Fruit fly (Drosophila melanogaster) whole organism, embryonic: ENCODE results near the gene CG15927.

Experiments used
- Abd-B ChIP-seq: fragments of 200-800 bp; sonication (Bioruptor generic); optimal IDR thresholded peaks from 2 replicates; lab custom pipeline; 2018; ENCODE audit warnings: missing biosample characterization, mild to moderate bottlenecking, missing genetic modification characterization, moderate library complexity
- Aef1 ChIP-seq: fragments of 200-800 bp; sonication (Bioruptor generic); IDR thresholded peaks from 3 replicates; pipeline ENCODE4 v1.3.6; 2022; ENCODE audit warnings: missing biosample characterization, missing genetic modification characterization
- BtbVII ChIP-seq: fragments of 200-800 bp; sonication (Bioruptor generic); optimal IDR thresholded peaks from 3 replicates; lab custom pipeline; 2017; ENCODE audit warnings: missing biosample characterization, mild to moderate bottlenecking, missing genetic modification characterization
- CG13296 ChIP-seq: fragments of 200-800 bp; sonication (Bioruptor generic); optimal IDR thresholded peaks from 3 replicates; lab custom pipeline; 2018; ENCODE audit warnings: missing biosample characterization, mild to moderate bottlenecking, missing genetic modification characterization
- CG16779 ChIP-seq: fragments of 200-800 bp; sonication (Bioruptor generic); IDR thresholded peaks from 2 replicates; pipeline ENCODE4 v1.3.6; 2022; ENCODE audit warnings: missing biosample characterization, missing genetic modification characterization
- CG2129 ChIP-seq: fragments of 200-800 bp; sonication (Bioruptor generic); IDR thresholded peaks from 2 replicates; pipeline ENCODE4 v1.3.6; 2022; ENCODE audit warnings: missing biosample characterization, missing genetic modification characterization; ENCODE audit not compliant: partially characterized antibody
- CG2202 ChIP-seq: fragments of 200-800 bp; sonication (Bioruptor generic); optimal IDR thresholded peaks from 2 replicates; lab custom pipeline; 2018; ENCODE audit warnings: missing biosample characterization, mild to moderate bottlenecking, missing genetic modification characterization
- CG30431 ChIP-seq: fragments of 200-800 bp; sonication (Bioruptor generic); optimal IDR thresholded peaks from 2 replicates; lab custom pipeline; 2017; ENCODE audit warnings: missing biosample characterization, missing genetic modification characterization
- CG32772 ChIP-seq: fragments of 200-800 bp; sonication (Bioruptor generic); IDR thresholded peaks from 2 replicates; pipeline ENCODE4 v1.3.6; 2022; ENCODE audit warnings: missing biosample characterization, missing genetic modification characterization
- CG43689 ChIP-seq: fragments of 200-800 bp; sonication (Bioruptor generic); IDR thresholded peaks from 2 replicates; pipeline ENCODE4 v1.3.6; 2022; ENCODE audit warnings: missing biosample characterization, missing genetic modification characterization
- CG5245 ChIP-seq: fragments of 200-800 bp; sonication (Bioruptor generic); optimal IDR thresholded peaks from 3 replicates; lab custom pipeline; 2016; ENCODE audit warnings: missing biosample characterization, missing genetic modification characterization
- CG7271 ChIP-seq: fragments of 200-800 bp; sonication (Bioruptor generic); optimal IDR thresholded peaks from 2 replicates; lab custom pipeline; 2018; ENCODE audit warnings: missing biosample characterization, mild to moderate bottlenecking, missing genetic modification characterization, moderate library complexity
- CG7839 ChIP-seq: fragments of 200-800 bp; sonication (Bioruptor generic); optimal IDR thresholded peaks from 3 replicates; lab custom pipeline; 2018; ENCODE audit warnings: missing biosample characterization, mild to moderate bottlenecking, missing genetic modification characterization, moderate library complexity
- CG7963 ChIP-seq: fragments of 200-800 bp; sonication (Bioruptor generic); IDR thresholded peaks from 3 replicates; pipeline ENCODE4 v1.3.6; 2022; ENCODE audit warnings: missing biosample characterization, missing genetic modification characterization; ENCODE audit not compliant: partially characterized antibody
- CG8089 ChIP-seq: fragments of 200-800 bp; sonication (Bioruptor generic); optimal IDR thresholded peaks from 3 replicates; lab custom pipeline; 2016; ENCODE audit warnings: missing biosample characterization, missing genetic modification characterization
- CG9437 ChIP-seq: fragments of 200-800 bp; sonication (Bioruptor generic); optimal IDR thresholded peaks from 2 replicates; lab custom pipeline; 2018; ENCODE audit warnings: missing biosample characterization, mild to moderate bottlenecking, missing genetic modification characterization
- Chrac-16 ChIP-seq: fragments of 200-800 bp; sonication (Bioruptor generic); optimal IDR thresholded peaks from 3 replicates; lab custom pipeline; 2016; ENCODE audit warnings: missing biosample characterization, missing genetic modification characterization
- Dll ChIP-seq: fragments of 200-800 bp; sonication (Bioruptor generic); IDR thresholded peaks from 4 replicates; pipeline ENCODE4 v1.3.6; 2022; ENCODE audit warnings: missing biosample characterization, missing genetic modification characterization; ENCODE audit not compliant: partially characterized antibody
- Fer1 ChIP-seq: fragments of 200-800 bp; sonication (Bioruptor generic); optimal IDR thresholded peaks from 2 replicates; lab custom pipeline; 2017; ENCODE audit warnings: missing biosample characterization, mild to moderate bottlenecking, missing genetic modification characterization
- HLH54F ChIP-seq: fragments of 200-800 bp; sonication (Bioruptor generic); optimal IDR thresholded peaks from 3 replicates; lab custom pipeline; 2016; ENCODE audit warnings: missing biosample characterization, missing genetic modification characterization
- HmgZ ChIP-seq: fragments of 200-800 bp; sonication (Bioruptor generic); optimal IDR thresholded peaks from 2 replicates; lab custom pipeline; 2018; ENCODE audit warnings: missing biosample characterization, mild to moderate bottlenecking, missing genetic modification characterization
- Hr3 ChIP-seq: fragments of 200-800 bp; sonication (Bioruptor generic); optimal IDR thresholded peaks from 3 replicates; lab custom pipeline; 2016; ENCODE audit warnings: missing biosample characterization, missing genetic modification characterization
- Oli ChIP-seq: fragments of 200-800 bp; sonication (Bioruptor generic); optimal IDR thresholded peaks from 2 replicates; lab custom pipeline; 2018; ENCODE audit warnings: missing biosample characterization, mild to moderate bottlenecking, missing genetic modification characterization, moderate library complexity
- Opbp ChIP-seq: fragments of 200-800 bp; sonication (Bioruptor generic); IDR thresholded peaks from 3 replicates; pipeline ENCODE4 v1.3.6; 2022; ENCODE audit warnings: missing biosample characterization, missing genetic modification characterization; ENCODE audit not compliant: partially characterized antibody
- Xbp1 ChIP-seq: fragments of 200-800 bp; sonication (Bioruptor generic); optimal IDR thresholded peaks from 3 replicates; lab custom pipeline; 2016; ENCODE audit warnings: missing biosample characterization, mild to moderate bottlenecking, missing genetic modification characterization
- abd-A ChIP-seq: fragments of 200-800 bp; sonication (Bioruptor generic); optimal IDR thresholded peaks from 3 replicates; lab custom pipeline; 2019; ENCODE audit warnings: missing biosample characterization, mild to moderate bottlenecking, missing genetic modification characterization, moderate library complexity
- amos ChIP-seq: fragments of 200-800 bp; sonication (Bioruptor generic); IDR thresholded peaks from 2 replicates; pipeline ENCODE4 v1.3.6; 2022; ENCODE audit warnings: missing biosample characterization, missing genetic modification characterization; ENCODE audit not compliant: partially characterized antibody
- ara ChIP-seq: fragments of 200-800 bp; sonication (Bioruptor generic); IDR thresholded peaks from 2 replicates; pipeline ENCODE4 v1.3.6; 2022; ENCODE audit warnings: missing biosample characterization, missing genetic modification characterization
- bab2 ChIP-seq: fragments of 200-800 bp; sonication (Bioruptor generic); optimal IDR thresholded peaks from 2 replicates; lab custom pipeline; 2016; ENCODE audit warnings: missing biosample characterization, missing genetic modification characterization
- bowl ChIP-seq: fragments of 200-800 bp; sonication (Bioruptor generic); IDR thresholded peaks from 2 replicates; pipeline ENCODE4 v1.3.6; 2022; ENCODE audit warnings: missing biosample characterization, missing genetic modification characterization
- cas ChIP-seq: fragments of 200-800 bp; sonication (Bioruptor generic); IDR thresholded peaks from 2 replicates; pipeline ENCODE4 v1.3.6; 2022; ENCODE audit warnings: missing biosample characterization, missing genetic modification characterization
- crc ChIP-seq: fragments of 200-800 bp; sonication (Bioruptor generic); optimal IDR thresholded peaks from 2 replicates; lab custom pipeline; 2016; ENCODE audit warnings: missing biosample characterization, missing genetic modification characterization
- dysf ChIP-seq: fragments of 200-800 bp; sonication (Bioruptor generic); IDR thresholded peaks from 3 replicates; pipeline ENCODE4 v1.3.6; 2022; ENCODE audit warnings: missing biosample characterization, missing genetic modification characterization
- eve ChIP-seq, 2 experiments: fragments of >200 bp; optimal IDR thresholded peaks; 2 replicates each; lab custom pipeline; 2017; ENCODE audit warnings: missing biosample characterization in 2 of 2, missing genetic modification characterization in 2 of 2
- eyg ChIP-seq: fragments of 200-800 bp; sonication (Bioruptor generic); optimal IDR thresholded peaks from 3 replicates; lab custom pipeline; 2016; ENCODE audit warnings: missing biosample characterization, missing genetic modification characterization
- fru ChIP-seq: fragments of >200 bp; optimal IDR thresholded peaks from 2 replicates; lab custom pipeline; 2017
- grau ChIP-seq: fragments of 200-800 bp; optimal IDR thresholded peaks from 3 replicates; lab custom pipeline; 2019; ENCODE audit warnings: missing biosample characterization, mild to moderate bottlenecking, missing genetic modification characterization, moderate library complexity
- h ChIP-seq: fragments of >200 bp; optimal IDR thresholded peaks from 2 replicates; lab custom pipeline; 2017
- ham ChIP-seq: fragments of 200-800 bp; sonication (Bioruptor generic); IDR thresholded peaks from 2 replicates; pipeline ENCODE4 v1.3.6; 2022; ENCODE audit warnings: missing biosample characterization, missing genetic modification characterization
- knrl ChIP-seq: fragments of 200-800 bp; sonication (Bioruptor generic); IDR thresholded peaks from 3 replicates; pipeline ENCODE4 v1.3.6; 2022; ENCODE audit warnings: missing biosample characterization, missing genetic modification characterization; ENCODE audit not compliant: partially characterized antibody
- lmd ChIP-seq: fragments of 200-800 bp; sonication (Bioruptor generic); IDR thresholded peaks from 2 replicates; pipeline ENCODE4 v1.3.6; 2022; ENCODE audit warnings: missing biosample characterization, missing genetic modification characterization
- phol ChIP-seq: fragments of 200-800 bp; sonication (Bioruptor generic); optimal IDR thresholded peaks from 3 replicates; lab custom pipeline; 2018; ENCODE audit warnings: missing biosample characterization, mild to moderate bottlenecking, missing genetic modification characterization, moderate library complexity
- sc ChIP-seq, 3 experiments: fragments of >200 bp in 2 of 3; fragments of 200-800 bp in 1 of 3; sonication (Bioruptor generic) in 1 of 3; optimal IDR thresholded peaks; 2 replicates in 2 of 3; 3 replicates in 1 of 3; lab custom pipeline; 2017; ENCODE audit warnings: mild to moderate bottlenecking in 1 of 3, missing biosample characterization in 1 of 3, missing genetic modification characterization in 1 of 3, missing genetic modification reagents in 1 of 3
- sens-2 ChIP-seq: fragments of 200-800 bp; sonication (Bioruptor generic); IDR thresholded peaks from 2 replicates; pipeline ENCODE4 v1.3.6; 2022; ENCODE audit warnings: missing biosample characterization, missing genetic modification characterization
- tio ChIP-seq: fragments of 200-800 bp; sonication (Bioruptor generic); optimal IDR thresholded peaks from 2 replicates; lab custom pipeline; 2017; ENCODE audit warnings: missing biosample characterization, missing genetic modification characterization, inconsistent platforms
- tna ChIP-seq: fragments of 200-800 bp; sonication (Bioruptor generic); IDR thresholded peaks from 2 replicates; pipeline ENCODE4 v1.3.6; 2022; ENCODE audit warnings: missing biosample characterization, missing genetic modification characterization; ENCODE audit not compliant: partially characterized antibody
- toy ChIP-seq: fragments of 200-800 bp; sonication (Bioruptor generic); IDR thresholded peaks from 2 replicates; pipeline ENCODE4 v1.3.6; 2022; ENCODE audit warnings: missing biosample characterization, missing genetic modification characterization
- trem ChIP-seq: fragments of 200-800 bp; optimal IDR thresholded peaks from 3 replicates; lab custom pipeline; 2019; ENCODE audit warnings: missing biosample characterization, mild to moderate bottlenecking, missing genetic modification characterization, moderate library complexity
- trh ChIP-seq: fragments of 200-800 bp; sonication (Bioruptor generic); optimal IDR thresholded peaks from 2 replicates; lab custom pipeline; 2016; ENCODE audit warnings: missing biosample characterization, missing genetic modification characterization
- unpg ChIP-seq: fragments of 200-800 bp; sonication (Bioruptor generic); optimal IDR thresholded peaks from 3 replicates; lab custom pipeline; 2018; ENCODE audit warnings: missing biosample characterization, mild to moderate bottlenecking, missing genetic modification characterization, moderate library complexity
- wdn ChIP-seq: fragments of 200-800 bp; sonication (Bioruptor generic); IDR thresholded peaks from 2 replicates; pipeline ENCODE4 v1.3.6; 2022; ENCODE audit warnings: missing biosample characterization, missing genetic modification characterization
- zen ChIP-seq: fragments of 200-800 bp; sonication (Bioruptor generic); optimal IDR thresholded peaks from 3 replicates; lab custom pipeline; 2018; ENCODE audit warnings: missing biosample characterization, mild to moderate bottlenecking, missing genetic modification characterization, moderate library complexity

The CG15927 gene

DNA sequence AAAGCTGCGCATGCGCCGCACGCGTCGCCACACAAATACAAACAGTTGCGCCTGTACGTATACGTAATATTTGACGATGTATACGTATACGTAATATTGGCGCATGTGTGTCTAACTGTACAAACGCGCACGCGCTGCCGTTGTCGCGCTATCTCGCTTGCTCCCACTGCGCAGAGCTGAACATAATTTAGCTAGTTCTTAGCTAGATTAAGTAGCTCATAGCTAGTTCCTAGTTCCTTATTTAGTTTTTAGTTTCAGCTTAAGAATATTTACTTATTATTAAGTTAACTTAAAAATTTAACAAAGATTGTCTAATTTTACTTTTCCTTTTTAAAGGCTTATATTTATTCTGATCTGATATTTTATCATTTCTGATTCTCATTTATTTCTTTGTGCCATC is 25.8 kb downstream of the CG15927 start (continued):
- no peak for TF ChIP-seq amos (GFP tag; lab: Robert Waterston, UW)
- no peak for TF ChIP-seq bowl (GFP tag; lab: Robert Waterston, UW)
- TF ChIP-seq CG32772 (GFP tag; lab: Robert Waterston, UW), result no peak
- TF ChIP-seq HmgZ (tag; lab: Kevin White, UChicago), result peak; percentile 8
- TF ChIP-seq tna, result no peak
- peak; percentile 38 for TF ChIP-seq Fer1 (GFP tag; lab: Kevin White, UChicago)
- no peak for TF ChIP-seq CG5245 (GFP tag; lab: Kevin White, UChicago)
- TF ChIP-seq CG9437 (GFP tag; lab: Kevin White, UChicago), result peak; percentile 35
- no peak for TF ChIP-seq ara (GFP tag; lab: Robert Waterston, UW)
- TF ChIP-seq trh (GFP tag; lab: Kevin White, UChicago), result no peak
- no peak for TF ChIP-seq trem (tag; lab: Kevin White, UChicago)
- no peak for TF ChIP-seq Abd-B (GFP tag; lab: Kevin White, UChicago)
- no peak for TF ChIP-seq CG7963
- no peak for TF ChIP-seq CG8089 (GFP tag; lab: Kevin White, UChicago)
- peak; percentile 11 for TF ChIP-seq abd-A (tag; lab: Kevin White, UChicago)
- TF ChIP-seq knrl (GFP tag; lab: Robert Waterston, UW), result no peak
- peak; percentile 60 for TF ChIP-seq grau (tag; lab: Kevin White, UChicago)
- no peak for TF ChIP-seq phol (tag; lab: Kevin White, UChicago)
- no peak for TF ChIP-seq tio
- TF ChIP-seq eyg, result no peak
- no peak for TF ChIP-seq BtbVII (GFP tag; lab: Kevin White, UChicago)
- peak; percentile 46 for TF ChIP-seq CG7839
- TF ChIP-seq lmd (GFP tag; lab: Robert Waterston, UW), result no peak
- peak; percentile 8 for TF ChIP-seq CG13296 (GFP tag; lab: Kevin White, UChicago)
- no peak for TF ChIP-seq Hr3 (GFP tag; lab: Kevin White, UChicago)
- TF ChIP-seq CG43689 (GFP tag; lab: Robert Waterston, UW), result no peak
- TF ChIP-seq dysf, result 0 out of 3 replicates have a peak, but pooled peaks have one; percentile 34
- no peak for TF ChIP-seq Dll (GFP tag; lab: Robert Waterston, UW)
- no peak for TF ChIP-seq fru (lab: Kevin White, UChicago)
- no peak for TF ChIP-seq Opbp (GFP tag; lab: Robert Waterston, UW)
- no peak for TF ChIP-seq CG7271 (tag; lab: Kevin White, UChicago)
- TF ChIP-seq CG30431, result no peak
- TF ChIP-seq sc (optimal IDR thresholded peaks at IDR 0.05; lab: Kevin White, UChicago), result no peak
- no peak for TF ChIP-seq sc (GFP tag; optimal IDR thresholded peaks at IDR 0.05; lab: Kevin White, UChicago)
- TF ChIP-seq toy (GFP tag; lab: Robert Waterston, UW), result no peak
- TF ChIP-seq Xbp1, result peak; percentile 7
- TF ChIP-seq ham (GFP tag; lab: Robert Waterston, UW), result no peak
- peak; percentile 22 for TF ChIP-seq unpg (GFP tag; lab: Kevin White, UChicago)
- TF ChIP-seq zen (tag; lab: Kevin White, UChicago), result no peak
- TF ChIP-seq Oli, result peak; percentile 3
- no peak for TF ChIP-seq h
- TF ChIP-seq Aef1 (GFP tag; lab: Robert Waterston, UW), result no peak
- no peak for TF ChIP-seq CG2202 (tag; lab: Kevin White, UChicago)
- TF ChIP-seq CG16779 (GFP tag; lab: Robert Waterston, UW), result no peak
- TF ChIP-seq bab2, result no peak
- no peak for TF ChIP-seq sens-2 (GFP tag; lab: Robert Waterston, UW)
- TF ChIP-seq cas (GFP tag; lab: Robert Waterston, UW), result no peak
- TF ChIP-seq CG2129 (GFP tag; lab: Robert Waterston, UW), result no peak
- TF ChIP-seq HLH54F (GFP tag; lab: Kevin White, UChicago), result no peak
- no peak for TF ChIP-seq crc (GFP tag; lab: Kevin White, UChicago)
- no peak for TF ChIP-seq wdn (GFP tag; lab: Robert Waterston, UW)
- TF ChIP-seq Chrac-16 (GFP tag; lab: Kevin White, UChicago), result no peak
- TF ChIP-seq eve (GFP tag; optimal IDR thresholded peaks at IDR 0.05; lab: Kevin White, UChicago), result no peak
